Fruit fly (Drosophila melanogaster): Measurements from ENCODE around the gene CG5953.

CG5953 gene

dm6 chr2L:16535071-16535581, 2.4 kb upstream of the CG5953 start (continued):
- TF ChIP-seq dpn (GFP tag; optimal IDR thresholded peaks at IDR 0.05) (peak; percentile 21 to 87), twi (tag; optimal IDR thresholded peaks at IDR 0.05) (peak; percentile 27), trh (GFP tag; optimal IDR thresholded peaks at IDR 0.05) (no peak), hb (GFP tag; IDR thresholded peaks at IDR 0.05; ENCODE audit: partially characterized antibody) (no peak), Aef1 (GFP tag; IDR thresholded peaks at IDR 0.05) (peak; percentile 58; the same call in 2 of the 3 replicates), Blimp-1 (GFP tag; optimal IDR thresholded peaks at IDR 0.05) (peak; percentile 37), wor (GFP tag; IDR thresholded peaks at IDR 0.05) (peak; percentile 20; the same call in 1 of the 2 replicates), Xrp1 (GFP tag; IDR thresholded peaks at IDR 0.05) (peak; percentile 52; the same call in 1 of the 2 replicates), onecut (GFP tag; IDR thresholded peaks at IDR 0.05) (peak; percentile 8; the same call in 1 of the 2 replicates), shn (GFP tag; optimal IDR thresholded peaks at IDR 0.05) (peak; percentile 89), CG4328 (GFP tag; optimal IDR thresholded peaks at IDR 0.05) (no peak), CG7271 (tag; optimal IDR thresholded peaks at IDR 0.05) (no peak), en (GFP tag; optimal IDR thresholded peaks at IDR 0.05) (peak; percentile 66), NC2β (GFP tag; optimal IDR thresholded peaks at IDR 0.05) (peak; percentile 47), jumu (GFP tag; optimal IDR thresholded peaks at IDR 0.05) (peak; percentile 60), CG7745 (tag; optimal IDR thresholded peaks at IDR 0.05) (no peak), HLH3B (GFP tag; IDR thresholded peaks at IDR 0.05) (peak; percentile 23; the same call in 1 of the 2 replicates), gt (GFP tag; IDR thresholded peaks at IDR 0.05) (no peak), Hand (GFP tag; optimal IDR thresholded peaks at IDR 0.05) (peak; percentile 74), chm (GFP tag; IDR thresholded peaks at IDR 0.05) (0 out of 2 replicates have a peak, but pooled peaks have one; percentile 30), CG10543 (GFP tag; optimal IDR thresholded peaks at IDR 0.05) (peak; percentile 11), otp (GFP tag; IDR thresholded peaks at IDR 0.05) (no peak), fd96Cb (tag; optimal IDR thresholded peaks at IDR 0.05) (peak; percentile 72), zfh2 (GFP tag; optimal IDR thresholded peaks at IDR 0.05) (peak; percentile 87), E2f2 (GFP tag; IDR thresholded peaks at IDR 0.05) (no peak), C15 (GFP tag; IDR thresholded peaks at IDR 0.05) (no peak), hbn (GFP tag; IDR thresholded peaks at IDR 0.05; ENCODE audit: partially characterized antibody) (no peak), schlank (tag; optimal IDR thresholded peaks at IDR 0.05) (peak; percentile 69), phol (tag; optimal IDR thresholded peaks at IDR 0.05) (peak; percentile 84), jing (GFP tag; optimal IDR thresholded peaks at IDR 0.05) (peak; percentile 56), lov (optimal IDR thresholded peaks at IDR 0.05) (no peak), lov (GFP tag; IDR thresholded peaks at IDR 0.05) (no peak), CG9817 (tag; optimal IDR thresholded peaks at IDR 0.05) (peak; percentile 70), CG17328 (GFP tag; IDR thresholded peaks at IDR 0.05) (no peak; the same call in 1 of the 2 replicates), Ptx1 (GFP tag; IDR thresholded peaks at IDR 0.05) (peak; percentile 66), Six4 (GFP tag; optimal IDR thresholded peaks at IDR 0.05) (peak; percentile 59), Deaf1 (tag; optimal IDR thresholded peaks at IDR 0.05) (peak; percentile 48), CG6175 (GFP tag; IDR thresholded peaks at IDR 0.05) (no peak), lola (GFP tag; optimal IDR thresholded peaks at IDR 0.05) (peak in 1 of 3 experiments; percentile 8), ato (GFP tag; IDR thresholded peaks at IDR 0.05; ENCODE audit: partially characterized antibody) (no peak), MESR4 (GFP tag; optimal IDR thresholded peaks at IDR 0.05) (no peak), sna (GFP tag; IDR thresholded peaks at IDR 0.05; ENCODE audit: partially characterized antibody) (no peak), CG3726 (GFP tag; IDR thresholded peaks at IDR 0.05) (no peak), dimm (GFP tag; IDR thresholded peaks at IDR 0.05) (no peak), Dfd (GFP tag; optimal IDR thresholded peaks at IDR 0.05) (no peak), Bdp1 (GFP tag; optimal IDR thresholded peaks at IDR 0.05) (peak; percentile 37), rib (GFP tag; IDR thresholded peaks at IDR 0.05) (no peak), chn (GFP tag; optimal IDR thresholded peaks at IDR 0.05) (peak; percentile 68), Hr51 (GFP tag; optimal IDR thresholded peaks at IDR 0.05) (peak; percentile 44 to 87), Dll (GFP tag; IDR thresholded peaks at IDR 0.05; ENCODE audit: partially characterized antibody) (no peak)
